Fruit fly (Drosophila melanogaster) S2 (cell line): ENCODE results near the gene hwt.

Source experiments
- CG8478 ChIP-seq: fragments of >200 bp; optimal IDR thresholded peaks from 2 replicates; lab custom pipeline; 2018
- CTCF ChIP-seq, 2 experiments: fragments of >200 bp; optimal IDR thresholded peaks; 2 replicates each; lab custom pipeline; 2018

hwt gene

DNA sequence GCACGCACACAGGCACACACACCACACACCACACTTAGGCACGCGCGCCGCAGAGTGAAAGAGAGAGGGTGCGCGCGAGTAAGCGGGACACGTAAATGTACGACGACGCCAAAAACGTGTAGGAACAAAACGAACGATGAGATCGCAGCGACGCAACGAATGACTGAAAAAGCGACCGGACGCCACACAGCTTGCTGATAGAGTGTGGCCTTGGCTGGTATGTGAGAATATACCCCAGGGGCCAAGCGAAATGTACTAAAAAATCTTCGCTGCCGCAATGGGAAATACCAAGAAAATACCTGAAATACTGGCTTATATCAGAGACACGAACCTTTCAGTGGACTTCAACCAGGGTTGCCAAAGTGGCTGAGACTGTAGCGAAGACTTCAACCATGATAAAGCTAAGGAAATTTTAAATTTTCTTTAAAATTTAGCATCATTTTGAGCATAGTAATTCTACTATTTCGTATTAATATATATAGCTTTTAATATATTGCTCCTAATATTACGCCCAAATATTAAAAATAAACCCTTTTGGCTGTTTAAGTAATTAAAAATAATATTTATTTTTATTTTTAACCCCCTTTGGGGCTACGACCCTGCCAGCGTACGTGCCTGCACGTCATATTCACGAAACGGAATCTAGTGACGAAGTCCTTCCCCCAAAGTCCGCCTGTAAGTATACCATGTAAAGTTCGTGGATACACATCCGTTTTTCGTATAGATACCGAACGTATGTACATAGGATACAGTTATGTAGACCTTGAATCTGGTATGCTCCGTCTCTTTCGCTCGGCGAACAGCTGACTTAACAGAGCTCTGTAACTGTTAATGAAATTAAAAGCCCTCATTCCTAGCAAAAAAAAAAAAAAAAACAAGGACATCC is 15.0 kb upstream of the hwt start, which contains the start of gene Pits:
Gene Pits (minus strand): TSS at position 210 of the 886 bp plus-strand sequence.
- no peak for TF ChIP-seq CG8478
- TF ChIP-seq CTCF (optimal IDR thresholded peaks at IDR 0.05; lab: Kevin White, UChicago): peak; percentile 63 to 73

dm6 chrX:12582661-12582983 is 14.4 kb upstream of the hwt start:
- TF ChIP-seq CTCF (optimal IDR thresholded peaks at IDR 0.05; lab: Kevin White, UChicago) (no peak), CG8478 (no peak)

- TF ChIP-seq CG8478 (no peak), CTCF (optimal IDR thresholded peaks at IDR 0.05; lab: Kevin White, UChicago) (no peak)
Observed at dm6 chrX:12581894-12582293, 13.6 kb upstream of the hwt start.

DNA sequence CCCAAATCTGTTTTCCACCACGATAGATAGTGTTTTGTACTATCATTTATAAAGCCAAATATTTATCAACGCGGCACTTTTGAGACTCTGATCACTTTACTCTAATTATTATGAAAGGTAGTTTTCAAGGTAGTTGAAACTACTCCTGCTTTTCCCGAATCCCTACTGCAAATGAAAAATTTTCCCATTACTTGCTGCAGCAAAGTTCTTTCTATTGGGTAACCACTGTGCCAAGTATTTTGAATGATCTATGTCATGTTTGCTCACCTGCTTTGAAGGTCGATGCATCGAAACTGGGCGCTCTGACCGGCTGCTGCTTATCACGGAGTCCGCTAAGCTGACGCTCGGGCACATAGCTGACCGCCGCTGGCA is 13.0 kb upstream of the hwt start:
- no peak for TF ChIP-seq CTCF (optimal IDR thresholded peaks at IDR 0.05; lab: Kevin White, UChicago)
- no peak for TF ChIP-seq CG8478

- TF ChIP-seq CG8478: no peak
Observed at dm6 chrX:12580498-12581304, 12.4 kb upstream of the hwt start.

DNA sequence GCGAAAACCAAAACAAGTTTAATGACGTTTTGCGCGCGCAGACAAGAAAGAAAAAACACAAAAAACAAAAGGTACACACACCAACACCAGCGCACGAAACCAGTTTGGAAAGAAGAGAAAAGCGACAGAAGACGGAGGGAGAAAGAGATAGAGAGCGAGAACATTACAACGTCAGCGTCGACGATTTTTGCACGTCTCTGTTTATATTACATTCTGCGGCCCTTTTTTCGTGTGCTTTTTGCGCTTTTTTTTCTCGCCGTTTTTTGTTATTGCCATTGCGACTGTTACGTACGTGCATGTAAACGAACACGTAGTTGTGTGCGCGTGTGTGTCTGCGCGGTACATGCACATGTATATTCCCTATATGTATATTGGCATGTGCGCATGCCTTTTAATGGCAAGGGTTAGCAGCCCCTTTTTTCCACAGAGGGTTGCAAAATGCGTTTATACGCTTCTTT is 11.8 kb upstream of the hwt start:
- no peak for TF ChIP-seq CTCF (optimal IDR thresholded peaks at IDR 0.05; lab: Kevin White, UChicago)

DNA sequence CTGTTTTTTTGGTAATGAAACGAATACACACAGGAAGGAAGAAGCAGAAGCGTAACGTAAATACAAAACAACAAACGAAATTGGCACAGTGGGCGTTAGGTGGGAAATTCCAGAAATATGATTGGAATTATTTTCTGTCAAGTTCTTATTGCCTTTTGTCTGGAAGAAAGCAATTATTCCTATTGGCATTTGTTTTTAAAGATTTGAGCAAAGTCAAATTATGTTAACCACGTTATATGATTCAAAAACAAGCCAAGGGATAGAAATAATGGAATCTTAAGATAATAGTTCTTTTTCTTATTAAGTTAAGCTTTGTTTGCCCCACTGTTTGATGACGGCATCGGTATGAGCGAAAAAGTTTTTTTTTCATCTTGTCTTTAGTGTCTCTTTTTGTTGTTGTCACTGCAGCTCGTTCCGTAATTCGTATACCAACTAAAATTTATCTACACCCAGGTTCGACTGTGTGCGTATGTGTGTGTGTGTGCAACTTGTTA is 11.3 kb upstream of the hwt start:
- TF ChIP-seq CG8478 (no peak), CTCF (optimal IDR thresholded peaks at IDR 0.05; lab: Kevin White, UChicago) (no peak)

- TF ChIP-seq CTCF (optimal IDR thresholded peaks at IDR 0.05; lab: Kevin White, UChicago) (no peak), CG8478 (no peak)
Observed at dm6 chrX:12578701-12579372, 10.6 kb upstream of the hwt start.

DNA sequence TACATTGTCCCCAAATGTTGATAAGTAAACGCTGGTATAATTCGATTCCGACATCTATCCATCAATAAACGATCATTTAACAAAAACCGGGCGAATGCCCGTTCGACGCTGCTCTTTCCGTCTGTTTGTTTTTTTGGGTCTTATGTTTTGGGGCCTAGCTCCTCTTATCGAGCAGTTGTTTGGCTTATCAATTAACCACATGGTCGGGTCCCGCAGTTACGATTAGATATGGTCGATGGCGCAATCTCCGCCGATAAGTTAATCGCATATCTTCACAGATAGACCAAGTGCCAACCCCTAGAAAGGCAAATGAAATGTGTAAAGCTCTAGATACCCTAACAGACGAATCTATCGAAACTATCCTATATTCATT is 10.1 kb upstream of the hwt start:
- TF ChIP-seq CTCF (optimal IDR thresholded peaks at IDR 0.05; lab: Kevin White, UChicago) (no peak), CG8478 (no peak)

dm6 chrX:12577722-12578121 is 9.5 kb upstream of the hwt start:
- no peak for TF ChIP-seq CG8478
- no peak for TF ChIP-seq CTCF (optimal IDR thresholded peaks at IDR 0.05; lab: Kevin White, UChicago)

DNA sequence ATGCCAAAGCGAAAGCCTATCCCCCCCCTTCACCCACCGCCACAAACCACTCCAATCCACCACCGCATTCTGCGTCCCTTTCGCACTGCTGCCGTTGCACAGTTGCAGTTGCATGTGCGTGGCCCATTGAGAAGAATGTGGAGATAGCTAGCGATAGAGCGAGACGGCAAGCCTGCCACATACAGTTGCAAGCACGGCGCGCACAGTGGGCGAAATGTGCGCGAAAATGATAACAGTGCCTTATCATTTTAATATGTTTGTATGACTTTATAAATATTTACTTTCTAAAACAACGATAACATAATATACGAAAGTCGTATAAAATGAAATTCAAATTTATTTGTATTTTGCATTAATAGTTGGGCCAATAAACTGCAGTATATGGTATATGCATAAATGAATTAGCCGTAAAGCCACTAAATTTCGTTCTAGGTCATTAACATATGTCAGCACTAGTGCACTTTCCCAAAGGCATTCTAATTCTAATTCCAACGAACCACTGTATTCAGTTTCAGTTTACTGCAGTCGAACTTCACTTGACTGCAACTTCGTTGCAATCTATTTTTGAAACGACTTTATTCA is 7.7 kb upstream of the hwt start:
- TF ChIP-seq CTCF (optimal IDR thresholded peaks at IDR 0.05; lab: Kevin White, UChicago) (no peak), CG8478 (no peak)

- TF ChIP-seq CG8478 (no peak), CTCF (optimal IDR thresholded peaks at IDR 0.05; lab: Kevin White, UChicago) (no peak)
Observed at dm6 chrX:12575292-12575826, 7.1 kb upstream of the hwt start.

DNA sequence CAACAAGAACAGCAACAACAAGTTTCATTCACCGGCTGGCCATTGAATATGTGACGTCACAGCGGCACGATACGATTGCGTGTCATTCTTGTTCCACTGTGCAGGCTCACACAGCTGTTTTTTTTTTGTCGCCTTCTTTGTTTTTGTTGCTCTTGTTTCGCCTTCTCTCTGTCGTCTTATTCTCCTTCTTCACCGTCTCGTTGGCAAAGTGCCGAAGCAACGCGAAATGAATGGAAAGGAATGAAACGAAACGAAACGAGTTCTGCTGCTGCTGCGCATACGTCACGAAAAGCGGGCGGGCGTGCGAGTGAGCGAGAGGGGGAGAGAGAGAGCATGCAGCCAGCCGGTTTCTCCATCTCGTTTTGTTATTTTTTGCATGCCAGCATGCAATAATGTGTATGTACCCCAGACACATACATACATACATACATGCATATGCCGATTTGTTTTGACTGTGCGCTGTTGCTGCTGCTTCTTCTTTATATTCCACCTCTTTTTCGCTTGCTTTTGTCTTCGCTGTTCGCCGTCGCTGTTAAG is 6.5 kb upstream of the hwt start:
- no peak for TF ChIP-seq CTCF (optimal IDR thresholded peaks at IDR 0.05; lab: Kevin White, UChicago)
- TF ChIP-seq CG8478: no peak

DNA sequence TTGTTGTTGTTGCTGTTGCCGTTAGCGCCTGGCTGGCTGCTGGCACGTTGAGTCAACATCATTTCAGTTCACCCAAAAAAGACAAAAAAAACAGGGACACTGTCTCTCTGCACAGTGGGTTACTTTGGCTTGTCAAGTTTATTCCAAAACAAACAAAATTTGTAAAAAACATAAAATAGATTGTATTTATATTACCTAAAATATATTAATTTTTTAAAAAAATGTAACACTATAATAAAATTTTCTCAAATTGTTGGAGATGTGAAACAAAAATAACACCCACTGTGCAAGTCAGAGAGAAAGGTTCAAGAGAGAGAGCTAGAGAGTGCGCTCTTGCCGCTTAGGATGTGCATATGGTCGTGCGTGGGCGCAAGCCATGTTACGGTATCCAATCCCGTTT is 589 bp downstream of the hwt start:
- no peak for TF ChIP-seq CG8478
- no peak for TF ChIP-seq CTCF (optimal IDR thresholded peaks at IDR 0.05; lab: Kevin White, UChicago)

DNA sequence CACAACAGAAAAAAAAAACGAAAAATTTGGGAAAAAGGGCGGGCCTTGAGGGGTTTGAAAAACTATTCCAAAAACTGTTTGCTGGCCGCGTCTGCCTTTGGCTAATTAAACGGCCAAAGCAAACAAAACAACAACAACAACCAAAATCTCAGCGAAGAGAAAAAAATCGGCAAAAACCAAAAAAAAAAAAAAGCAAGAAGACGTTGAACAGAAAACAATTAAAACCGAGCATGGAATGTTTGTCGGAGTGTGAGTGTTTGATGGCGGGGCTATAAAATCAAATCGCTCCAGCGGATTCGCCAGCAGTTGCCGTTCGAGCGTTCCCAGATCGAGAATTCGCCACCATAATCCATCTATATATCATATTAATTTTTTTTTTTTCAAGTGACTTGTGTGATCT is 15.4 kb downstream of the hwt start, which contains the start of gene Cpr11B:
Gene Cpr11B (plus strand): TSS at position 301 of the 400 bp plus-strand sequence.
- TF ChIP-seq CG8478: no peak
- TF ChIP-seq CTCF (optimal IDR thresholded peaks at IDR 0.05; lab: Kevin White, UChicago): no peak
